Fruit fly (Drosophila melanogaster): ENCODE data around the gene Lectin-galC1.

Gene Lectin-galC1

DNA sequence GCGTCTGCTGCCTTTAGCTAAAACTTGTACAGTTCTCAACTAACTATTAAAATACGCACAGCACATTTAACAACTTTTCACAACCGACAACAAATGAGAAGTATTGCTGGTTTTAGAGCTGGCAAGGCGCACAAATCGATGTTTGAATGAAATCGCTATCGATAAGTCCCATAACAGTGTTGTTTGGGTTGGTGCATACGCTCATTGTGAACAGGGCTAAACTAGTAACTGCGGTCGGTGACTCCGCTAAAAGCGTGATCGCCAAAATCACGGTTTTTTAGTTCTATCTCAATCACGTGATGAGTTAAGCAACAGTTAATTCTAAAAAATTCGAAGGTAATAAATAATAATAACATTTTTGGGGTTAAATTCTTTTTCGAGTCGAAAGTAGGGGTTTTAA lies 36.1 kb downstream of the Lectin-galC1 start, which contains the start of gene Top2 (continued):
- TF ChIP-seq CG5245 (GFP tag; optimal IDR thresholded peaks at IDR 0.05) = peak; percentile 4
- peak; percentile 18 for TF ChIP-seq slou (GFP tag; optimal IDR thresholded peaks at IDR 0.05)
- no peak for TF ChIP-seq pnt (GFP tag; optimal IDR thresholded peaks at IDR 0.05)
- peak; percentile 70 for TF ChIP-seq nmo (GFP tag; optimal IDR thresholded peaks at IDR 0.05)
- no peak for TF ChIP-seq wor (GFP tag; IDR thresholded peaks at IDR 0.05)
- peak; percentile 77 for TF ChIP-seq tna (GFP tag; IDR thresholded peaks at IDR 0.05; ENCODE audit: partially characterized antibody)
- no peak for TF ChIP-seq Hmx (GFP tag; optimal IDR thresholded peaks at IDR 0.05)
- TF ChIP-seq yki (optimal IDR thresholded peaks at IDR 0.05) = peak; percentile 21
- no peak for TF ChIP-seq danr (GFP tag; IDR thresholded peaks at IDR 0.05)
- TF ChIP-seq pum (GFP tag; optimal IDR thresholded peaks at IDR 0.05) = peak; percentile 28
- TF ChIP-seq ac (GFP tag; optimal IDR thresholded peaks at IDR 0.05) = no peak
- peak; percentile 92 for TF ChIP-seq CG17186 (GFP tag; optimal IDR thresholded peaks at IDR 0.05)
- TF ChIP-seq CG9437 (GFP tag; optimal IDR thresholded peaks at IDR 0.05) = peak; percentile 5
- TF ChIP-seq sens-2 (GFP tag; IDR thresholded peaks at IDR 0.05) = no peak
- TF ChIP-seq chn (GFP tag; optimal IDR thresholded peaks at IDR 0.05) = peak; percentile 25
- TF ChIP-seq run (tag; optimal IDR thresholded peaks at IDR 0.05) = no peak
- TF ChIP-seq CG17385 (GFP tag; optimal IDR thresholded peaks at IDR 0.05) = no peak
- no peak for TF ChIP-seq CG13775 (GFP tag; optimal IDR thresholded peaks at IDR 0.05)
- TF ChIP-seq chm (GFP tag; IDR thresholded peaks at IDR 0.05) = 0 out of 2 replicates have a peak, but pooled peaks have one; percentile 55
- TF ChIP-seq stwl (tag; optimal IDR thresholded peaks at IDR 0.05) = peak; percentile 89
- no peak for TF ChIP-seq sima (GFP tag; optimal IDR thresholded peaks at IDR 0.05)
- TF ChIP-seq CG6654 (GFP tag; optimal IDR thresholded peaks at IDR 0.05) = no peak
- peak; percentile 37 for TF ChIP-seq pb (GFP tag; optimal IDR thresholded peaks at IDR 0.05)
- no peak for TF ChIP-seq CG14441 (GFP tag; IDR thresholded peaks at IDR 0.05)
- TF ChIP-seq dpn (GFP tag; optimal IDR thresholded peaks at IDR 0.05) = peak; percentile 50 to 70
- no peak for TF ChIP-seq luna (GFP tag; optimal IDR thresholded peaks at IDR 0.05)
- peak; percentile 44 for TF ChIP-seq bcd (GFP tag; optimal IDR thresholded peaks at IDR 0.05)
- TF ChIP-seq CG10147 (GFP tag; optimal IDR thresholded peaks at IDR 0.05) = peak; percentile 22
- TF ChIP-seq wek (GFP tag; optimal IDR thresholded peaks at IDR 0.05) = no peak
- peak; percentile 95 for TF ChIP-seq pita (GFP tag; optimal IDR thresholded peaks at IDR 0.05)
- TF ChIP-seq hkb (optimal IDR thresholded peaks at IDR 0.05) = no peak
- peak; percentile 29; the same call in 1 of the 2 replicates for TF ChIP-seq hkb (GFP tag; IDR thresholded peaks at IDR 0.05)
- TF ChIP-seq CG11093 (GFP tag; IDR thresholded peaks at IDR 0.05) = no peak
- TF ChIP-seq chif (GFP tag; optimal IDR thresholded peaks at IDR 0.05) = peak; percentile 26 to 50
- no peak for TF ChIP-seq CG2889 (GFP tag; IDR thresholded peaks at IDR 0.05)
- no peak for TF ChIP-seq kah (GFP tag; optimal IDR thresholded peaks at IDR 0.05)
- TF ChIP-seq CG12219 (GFP tag; optimal IDR thresholded peaks at IDR 0.05) = no peak
- TF ChIP-seq CG1647 (GFP tag; optimal IDR thresholded peaks at IDR 0.05) = no peak
- TF ChIP-seq CG15269 (tag; optimal IDR thresholded peaks at IDR 0.05) = no peak
- TF ChIP-seq CG11723 (GFP tag; optimal IDR thresholded peaks at IDR 0.05) = no peak
- peak; percentile 63 for TF ChIP-seq CG34224 (GFP tag; IDR thresholded peaks at IDR 0.05; ENCODE audit: partially characterized antibody)
- TF ChIP-seq ci (GFP tag; IDR thresholded peaks at IDR 0.05) = peak; percentile 34; the same call in 1 of the 3 replicates
- TF ChIP-seq CG12071 (GFP tag; optimal IDR thresholded peaks at IDR 0.05) = no peak
- peak; percentile 72 for TF ChIP-seq CG7987 (GFP tag; optimal IDR thresholded peaks at IDR 0.05)
- TF ChIP-seq Rx (GFP tag; IDR thresholded peaks at IDR 0.05) = no peak
- peak; percentile 48 for TF ChIP-seq zen (tag; optimal IDR thresholded peaks at IDR 0.05)
- no peak for TF ChIP-seq Trl (optimal IDR thresholded peaks at IDR 0.05)
- peak; percentile 6 for TF ChIP-seq Trl (GFP tag; optimal IDR thresholded peaks at IDR 0.05)
- peak; percentile 46; the same call in 1 of the 2 replicates for TF ChIP-seq CG9215 (GFP tag; IDR thresholded peaks at IDR 0.05)
- no peak for TF ChIP-seq ase (GFP tag; IDR thresholded peaks at IDR 0.05)
- TF ChIP-seq bigmax (GFP tag; optimal IDR thresholded peaks at IDR 0.05) = peak; percentile 5
- TF ChIP-seq CG16863 (GFP tag; optimal IDR thresholded peaks at IDR 0.05) = no peak
- TF ChIP-seq Hr3 (GFP tag; optimal IDR thresholded peaks at IDR 0.05) = peak; percentile 18

Data from whole organism, embryonic.